Fruit fly (Drosophila melanogaster) whole organism, wandering third instar larva: Measurements from ENCODE around the gene Rab14.

Source experiments
- Abd-B ChIP-seq: fragments of >200 bp; optimal IDR thresholded peaks from 2 replicates; lab custom pipeline; 2017; ENCODE audit warnings: missing biosample characterization, missing genetic modification characterization
- Myc ChIP-seq: fragments of >200 bp; optimal IDR thresholded peaks from 2 replicates; lab custom pipeline; 2017
- Rel ChIP-seq, 2 experiments: fragments of 200-800 bp; sonication (Bioruptor generic) in 1 of 2; optimal IDR thresholded peaks; 2 replicates in 1 of 2; 3 replicates in 1 of 2; lab custom pipeline; 2016 to 2019; ENCODE audit warnings: mild to moderate bottlenecking in 2 of 2, missing biosample characterization in 2 of 2, missing genetic modification characterization in 2 of 2, moderate library complexity in 1 of 2
- psq ChIP-seq: fragments of 200-800 bp; sonication (Bioruptor generic); optimal IDR thresholded peaks from 3 replicates; lab custom pipeline; 2017; ENCODE audit warnings: missing biosample characterization, mild to moderate bottlenecking, missing genetic modification characterization, moderate library complexity

- TF ChIP-seq Abd-B (GFP tag; lab: Kevin White, UChicago) (no peak), Rel (GFP tag; optimal IDR thresholded peaks at IDR 0.05; lab: Kevin White, UChicago) (no peak), Rel (tag; optimal IDR thresholded peaks at IDR 0.05; lab: Kevin White, UChicago) (no peak), psq (GFP tag; lab: Kevin White, UChicago) (no peak), Myc (lab: Kevin White, UChicago) (no peak)
Observed at dm6 chr2L:14401616-14402240, 46.8 kb downstream of the Rab14 start.
